Worm (Caenorhabditis elegans) whole organism, L4/young adult: ENCODE results near the gene vps-11.

ENCODE experiments used
- W03F9.2 ChIP-seq: fragments of 150-350 bp; optimal IDR thresholded peaks from 2 replicates; lab custom pipeline; 2014; ENCODE audit warnings: missing biosample characterization, missing genetic modification characterization
- dao-5 ChIP-seq: sonication (generic microtip); optimal IDR thresholded peaks from 2 replicates; lab custom pipeline; 2016; ENCODE audit warnings: missing genotype, missing genetic modification characterization, moderate library complexity, missing compliant biosample characterization
- him-1 ChIP-seq: sonication (generic microtip); optimal IDR thresholded peaks from 2 replicates; lab custom pipeline; 2016; ENCODE audit warnings: missing genotype, missing genetic modification reagents, missing genetic modification characterization, missing compliant biosample characterization

Gene vps-11

DNA sequence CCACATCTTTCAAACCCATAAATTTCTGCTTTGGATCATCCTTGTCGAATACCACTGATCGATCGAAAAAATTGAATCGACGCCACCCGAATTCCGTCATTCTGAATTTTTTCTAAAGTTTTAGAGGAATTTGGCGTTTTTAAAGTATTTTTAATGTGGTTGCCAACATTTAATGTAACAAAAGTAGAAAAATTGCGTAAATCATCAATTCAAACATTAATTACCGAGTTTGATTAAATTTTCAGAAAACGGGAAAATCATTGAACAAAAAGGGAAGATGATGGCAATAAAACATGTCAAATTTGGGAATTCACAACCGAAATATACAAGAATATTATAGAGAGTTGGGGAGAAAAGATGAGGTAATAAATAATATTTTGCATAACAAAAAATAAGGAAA, at the start of gene vps-11:
TSS of gene vps-11 (minus strand) at position 101 of the 400 bp plus-strand sequence.
- no peak for TF ChIP-seq dao-5 (tag; lab: Kevin White, UChicago)
- TF ChIP-seq W03F9.2 (tag; lab: Kevin White, UChicago): no peak
- no peak for TF ChIP-seq him-1 (tag; lab: Kevin White, UChicago)

ce11 chrII:10840067-10840466, 46.8 kb upstream of the vps-11 start:
- TF ChIP-seq W03F9.2 (tag; lab: Kevin White, UChicago) (peak; percentile 57), dao-5 (tag; lab: Kevin White, UChicago) (peak; percentile 92), him-1 (tag; lab: Kevin White, UChicago) (peak; percentile 95)

ce11 chrII:10838550-10838949, 45.3 kb upstream of the vps-11 start:
- no peak for TF ChIP-seq him-1 (tag; lab: Kevin White, UChicago)
- TF ChIP-seq dao-5 (tag; lab: Kevin White, UChicago): no peak
- TF ChIP-seq W03F9.2 (tag; lab: Kevin White, UChicago): no peak

DNA sequence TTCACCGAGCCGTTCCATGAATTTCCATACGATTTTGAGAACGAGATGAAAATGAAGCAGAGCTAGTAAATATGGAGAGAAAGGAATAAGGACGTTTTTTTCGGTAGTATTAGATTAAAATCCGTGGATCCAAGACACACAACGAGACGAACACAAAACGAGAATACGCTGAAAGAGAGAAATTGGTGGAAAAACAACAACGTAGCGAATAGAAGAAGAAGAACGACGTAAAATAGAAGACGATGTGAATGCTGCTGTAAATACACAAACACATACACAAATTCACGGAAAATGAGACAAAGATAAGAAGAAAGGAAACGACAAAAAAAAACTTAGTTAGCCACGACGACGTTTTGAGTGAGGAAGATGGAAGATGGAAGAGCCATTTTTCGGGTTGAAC, 41.4 kb upstream of the vps-11 start:
- TF ChIP-seq him-1 (tag; lab: Kevin White, UChicago): no peak
- no peak for TF ChIP-seq dao-5 (tag; lab: Kevin White, UChicago)

- TF ChIP-seq W03F9.2 (tag; lab: Kevin White, UChicago) (no peak), him-1 (tag; lab: Kevin White, UChicago) (no peak), dao-5 (tag; lab: Kevin White, UChicago) (no peak)
Measured at ce11 chrII:10829572-10829971, 36.3 kb upstream of the vps-11 start.

- no peak for TF ChIP-seq dao-5 (tag; lab: Kevin White, UChicago)
- no peak for TF ChIP-seq him-1 (tag; lab: Kevin White, UChicago)
- TF ChIP-seq W03F9.2 (tag; lab: Kevin White, UChicago): no peak
Measured at ce11 chrII:10829081-10829480, 35.8 kb upstream of the vps-11 start, which contains the start of gene VM106R.1. VM106R.1 (minus strand) TSS chrII:10829181.

DNA sequence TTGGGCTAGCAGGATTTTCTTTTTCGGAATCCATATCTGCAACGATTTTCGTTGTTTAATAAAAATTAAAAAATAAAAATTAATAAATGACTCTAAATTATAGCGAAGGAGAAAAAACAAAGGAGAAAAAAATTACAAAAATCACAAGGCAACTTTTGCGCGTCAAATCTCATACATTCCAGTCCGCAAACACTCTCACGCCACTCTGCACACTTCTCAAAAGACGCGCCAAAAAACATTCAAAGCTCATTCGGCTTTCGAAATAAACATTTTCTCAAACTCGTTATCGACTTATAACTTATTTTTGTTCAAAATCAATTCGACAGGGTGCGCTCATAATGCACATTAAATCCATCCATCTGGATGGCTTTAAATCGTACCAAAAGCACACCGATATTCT, 30.8 kb upstream of the vps-11 start, which contains the start of the genes R06F6.12 and mix-1:
TSS of gene R06F6.12 (minus strand) at position 36 of the 400 bp plus-strand sequence.
TSS of gene mix-1 (plus strand) at position 201 of the 400 bp plus-strand sequence.
- peak; percentile 73 for TF ChIP-seq W03F9.2 (tag; lab: Kevin White, UChicago)
- no peak for TF ChIP-seq dao-5 (tag; lab: Kevin White, UChicago)

DNA sequence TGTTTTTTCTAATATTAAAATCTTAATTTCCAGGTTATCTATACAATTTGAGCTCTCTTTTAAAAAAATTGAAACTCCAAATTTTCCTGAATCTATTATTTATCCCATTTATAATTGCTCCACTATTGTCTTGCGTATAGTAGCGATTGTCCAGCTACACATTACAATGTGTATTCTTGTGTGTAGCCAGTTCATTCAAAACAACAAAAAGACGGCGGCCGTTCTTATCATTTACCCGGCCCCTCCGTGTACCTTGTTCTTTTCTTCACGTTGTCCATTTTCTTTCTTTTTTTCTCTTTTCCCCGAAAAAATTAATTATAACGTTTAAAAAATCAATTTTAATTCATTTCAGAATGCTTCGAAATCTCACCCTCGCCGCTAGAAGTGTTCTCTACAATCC, 27.4 kb upstream of the vps-11 start, which contains the start of gene ech-4:
TSS of gene ech-4 (plus strand) at position 353 of the 400 bp plus-strand sequence.
- TF ChIP-seq him-1 (tag; lab: Kevin White, UChicago): no peak
- TF ChIP-seq dao-5 (tag; lab: Kevin White, UChicago): no peak
- no peak for TF ChIP-seq W03F9.2 (tag; lab: Kevin White, UChicago)

ce11 chrII:10819928-10820423, 26.7 kb upstream of the vps-11 start, which contains the start of gene R06F6.8:
R06F6.8 (minus strand) TSS chrII:10819978.
- TF ChIP-seq him-1 (tag; lab: Kevin White, UChicago) (no peak), W03F9.2 (tag; lab: Kevin White, UChicago) (no peak), dao-5 (tag; lab: Kevin White, UChicago) (no peak)

DNA sequence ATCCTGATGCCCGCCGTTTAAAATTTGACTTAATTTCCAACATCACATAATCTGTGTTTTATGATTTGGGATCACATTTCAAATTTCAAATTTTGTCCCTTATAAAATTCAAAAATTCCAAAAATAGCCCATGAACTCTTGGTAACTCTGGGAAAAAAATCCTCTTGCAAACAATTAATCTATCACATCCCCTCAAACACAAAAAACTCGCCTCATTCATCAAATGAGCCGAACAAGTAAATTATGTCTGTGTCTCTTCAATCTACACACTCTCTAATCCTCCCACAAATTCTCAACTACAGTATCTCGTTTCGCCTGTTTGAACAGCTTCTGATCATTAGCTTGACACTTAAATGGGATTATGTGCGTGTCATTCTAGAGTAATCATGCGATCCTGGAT, 17.4 kb upstream of the vps-11 start, which contains the start of gene msrp-7:
TSS of gene msrp-7 (plus strand) at position 301 of the 400 bp plus-strand sequence.
- no peak for TF ChIP-seq W03F9.2 (tag; lab: Kevin White, UChicago)
- TF ChIP-seq dao-5 (tag; lab: Kevin White, UChicago): no peak
- TF ChIP-seq him-1 (tag; lab: Kevin White, UChicago): no peak

DNA sequence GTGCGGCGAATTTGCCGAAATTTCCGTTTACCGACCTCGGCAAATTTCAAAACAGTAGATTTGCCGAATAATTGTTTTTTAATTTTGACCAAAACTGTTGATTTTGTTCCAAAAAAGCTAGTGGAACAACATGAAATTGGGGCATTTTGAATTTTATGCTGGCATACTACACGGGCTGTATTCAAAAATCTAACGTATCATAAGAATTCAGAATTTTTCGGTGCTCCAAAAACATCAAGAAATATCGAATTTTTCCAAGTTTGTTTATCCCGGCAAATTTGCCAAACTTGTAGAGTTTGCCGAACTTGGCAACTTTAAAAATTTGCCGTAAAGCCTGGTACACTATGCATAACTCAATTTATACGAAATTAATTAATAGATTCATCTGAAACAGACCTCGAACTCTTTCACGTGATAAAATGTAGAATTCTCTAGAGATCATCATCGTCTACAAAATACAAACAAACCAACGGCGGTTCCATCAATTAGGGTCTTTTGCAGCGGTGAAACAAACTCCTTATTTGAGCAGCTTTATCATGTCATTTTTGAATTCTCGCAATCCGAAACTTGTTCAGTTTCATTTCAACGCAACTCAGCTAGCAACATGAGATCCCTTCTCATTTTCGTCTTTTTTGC, 15.5 kb upstream of the vps-11 start, which contains the start of gene R06F6.14:
TSS of gene R06F6.14 (plus strand) at position 586 of the 636 bp plus-strand sequence.
- TF ChIP-seq W03F9.2 (tag; lab: Kevin White, UChicago) (no peak), him-1 (tag; lab: Kevin White, UChicago) (no peak)

- TF ChIP-seq him-1 (tag; lab: Kevin White, UChicago) (no peak), dao-5 (tag; lab: Kevin White, UChicago) (no peak), W03F9.2 (tag; lab: Kevin White, UChicago) (no peak)
Measured at ce11 chrII:10805437-10805836, 12.1 kb upstream of the vps-11 start, which contains the start of gene ceh-62. ceh-62 (plus strand) TSS chrII:10805737.

DNA sequence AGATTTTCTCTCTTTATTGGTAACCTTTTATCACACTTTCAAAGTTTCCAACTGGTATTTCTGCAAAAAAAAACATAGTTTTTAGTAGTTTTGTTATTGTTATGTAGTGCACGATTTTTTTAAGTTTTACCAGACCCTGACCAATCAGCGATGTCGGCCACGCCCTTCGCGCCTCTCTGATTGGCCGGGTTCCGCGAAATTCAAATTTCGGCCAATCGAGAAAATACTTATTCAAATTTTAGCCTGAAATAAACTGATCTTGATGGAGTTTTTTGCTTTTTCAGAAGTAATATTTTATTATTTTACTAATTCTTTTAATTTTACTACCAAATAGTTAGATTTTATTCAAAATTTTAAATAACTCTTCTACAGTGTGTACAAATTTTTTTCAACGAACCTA, 11.6 kb upstream of the vps-11 start:
- no peak for TF ChIP-seq W03F9.2 (tag; lab: Kevin White, UChicago)

DNA sequence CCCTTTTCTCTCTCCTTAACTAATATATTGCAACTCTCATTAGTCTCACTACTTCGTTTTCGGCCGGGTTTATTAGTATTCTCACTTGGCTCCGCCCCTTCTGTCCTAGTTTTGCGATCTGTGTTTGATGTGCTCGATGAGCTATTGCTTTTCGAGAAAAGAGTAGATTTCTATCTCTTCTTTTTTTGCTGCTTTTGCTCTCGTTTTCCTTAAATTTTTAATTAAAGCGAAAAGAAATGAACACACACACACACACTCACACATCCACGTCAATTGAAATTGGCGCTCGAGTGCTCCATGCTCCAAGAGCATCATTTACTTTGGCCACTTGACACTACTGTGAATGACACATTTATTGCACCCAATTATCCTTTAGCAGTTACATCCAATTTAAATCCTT, 11.1 kb upstream of the vps-11 start:
- TF ChIP-seq him-1 (tag; lab: Kevin White, UChicago): no peak
- no peak for TF ChIP-seq dao-5 (tag; lab: Kevin White, UChicago)
- TF ChIP-seq W03F9.2 (tag; lab: Kevin White, UChicago): no peak
